Worm (Caenorhabditis elegans) whole organism, L3 larva: ENCODE data around the gene nep-12.

Experiments used
- R02D3.7 ChIP-seq: fragments of 150-350 bp; optimal IDR thresholded peaks from 2 replicates; lab custom pipeline; 2014; ENCODE audit warnings: missing biosample characterization, missing genetic modification characterization
- ZK546.5 ChIP-seq: sonication (generic microtip); optimal IDR thresholded peaks from 2 replicates; lab custom pipeline; 2017; ENCODE audit warnings: missing biosample characterization, missing genetic modification characterization
- aly-2 ChIP-seq: fragments of 150-350 bp; optimal IDR thresholded peaks from 2 replicates; lab custom pipeline; 2014; ENCODE audit warnings: missing biosample characterization, missing genetic modification characterization
- ama-1 ChIP-seq: fragments of 150-350 bp; optimal IDR thresholded peaks from 2 replicates; lab custom pipeline; 2018
- ceh-16 ChIP-seq: sonication (generic microtip); optimal IDR thresholded peaks from 2 replicates; lab custom pipeline; 2017; ENCODE audit warnings: missing biosample characterization, missing genetic modification characterization
- ceh-28 ChIP-seq: fragments of 150-350 bp; optimal IDR thresholded peaks from 2 replicates; lab custom pipeline; 2014; ENCODE audit warnings: missing biosample characterization, missing genetic modification reagents, missing genetic modification characterization
- daf-12 ChIP-seq: fragments of 150-350 bp; optimal IDR thresholded peaks from 2 replicates; lab custom pipeline; 2014; ENCODE audit warnings: missing biosample characterization, missing genetic modification reagents, missing genetic modification characterization
- egl-27 ChIP-seq: sonication (generic microtip); optimal IDR thresholded peaks from 4 replicates; lab custom pipeline; 2017; ENCODE audit warnings: missing biosample characterization, missing genetic modification reagents, missing genetic modification characterization
- egl-5 ChIP-seq: fragments of 150-350 bp; optimal IDR thresholded peaks from 2 replicates; lab custom pipeline; 2017; ENCODE audit warnings: missing biosample characterization, missing genetic modification reagents, missing genetic modification characterization, inconsistent platforms
- elt-2 ChIP-seq: sonication (generic microtip); optimal IDR thresholded peaks from 2 replicates; lab custom pipeline; 2016; ENCODE audit warnings: missing genetic modification reagents, mild to moderate bottlenecking, missing genetic modification characterization, missing compliant biosample characterization
- elt-3 ChIP-seq, 3 experiments: fragments of 150-350 bp in 1 of 3; sonication (generic microtip) in 2 of 3; optimal IDR thresholded peaks; 2 replicates in 2 of 3; 4 replicates in 1 of 3; lab custom pipeline; 2014 to 2017; ENCODE audit warnings: missing biosample characterization in 3 of 3, missing genetic modification characterization in 3 of 3
- eor-1 ChIP-seq, 2 experiments: fragments of 150-350 bp; optimal IDR thresholded peaks; 2 replicates each; lab custom pipeline; 2014 to 2018; ENCODE audit warnings: missing biosample characterization in 2 of 2, missing genetic modification characterization in 2 of 2
- fkh-10 ChIP-seq: sonication (generic microtip); optimal IDR thresholded peaks from 2 replicates; lab custom pipeline; 2017; ENCODE audit warnings: missing biosample characterization, missing genetic modification reagents, missing genetic modification characterization
- fkh-2 ChIP-seq: fragments of 150-350 bp; optimal IDR thresholded peaks from 2 replicates; lab custom pipeline; 2014; ENCODE audit warnings: missing biosample characterization, missing genetic modification reagents, missing genetic modification characterization
- fos-1 ChIP-seq: fragments of 150-350 bp; optimal IDR thresholded peaks from 2 replicates; lab custom pipeline; 2014; ENCODE audit warnings: missing biosample characterization, missing genetic modification characterization
- hmg-11 ChIP-seq: sonication (generic microtip); optimal IDR thresholded peaks from 2 replicates; lab custom pipeline; 2016; ENCODE audit warnings: missing genetic modification characterization, missing compliant biosample characterization
- jun-1 ChIP-seq: fragments of 150-350 bp; optimal IDR thresholded peaks from 2 replicates; lab custom pipeline; 2014; ENCODE audit warnings: missing biosample characterization, missing genetic modification reagents, missing genetic modification characterization
- lin-15B ChIP-seq: fragments of 150-350 bp; optimal IDR thresholded peaks from 2 replicates; lab custom pipeline; 2014; ENCODE audit warnings: missing biosample characterization, missing genetic modification characterization
- lin-39 ChIP-seq: fragments of 150-350 bp; optimal IDR thresholded peaks from 2 replicates; lab custom pipeline; 2018; ENCODE audit warnings: missing biosample characterization, missing genetic modification reagents, missing genetic modification characterization
- lsy-12 ChIP-seq: sonication (generic microtip); optimal IDR thresholded peaks from 2 replicates; lab custom pipeline; 2016; ENCODE audit warnings: mild to moderate bottlenecking, missing genetic modification characterization, missing compliant biosample characterization
- mdl-1 ChIP-seq: fragments of 150-350 bp; optimal IDR thresholded peaks from 2 replicates; lab custom pipeline; 2014; ENCODE audit warnings: missing biosample characterization, missing genetic modification characterization
- nfya-1 ChIP-seq: sonication (generic microtip); optimal IDR thresholded peaks from 2 replicates; lab custom pipeline; 2017; ENCODE audit warnings: missing genetic modification characterization, mild to moderate bottlenecking, missing compliant biosample characterization, antibody characterized with exemption, moderate library complexity; ENCODE audit not compliant: insufficient read depth
- nhr-12 ChIP-seq: fragments of 150-350 bp; optimal IDR thresholded peaks from 2 replicates; lab custom pipeline; 2014; ENCODE audit warnings: missing biosample characterization, missing genetic modification characterization
- nhr-23 ChIP-seq: fragments of 150-350 bp; optimal IDR thresholded peaks from 2 replicates; lab custom pipeline; 2014; ENCODE audit warnings: missing biosample characterization, missing genetic modification reagents, missing genetic modification characterization
- nhr-25 ChIP-seq: sonication (generic microtip); optimal IDR thresholded peaks from 2 replicates; lab custom pipeline; 2017; ENCODE audit warnings: missing biosample characterization, missing genetic modification characterization
- nhr-28 ChIP-seq: fragments of 150-350 bp; optimal IDR thresholded peaks from 2 replicates; lab custom pipeline; 2014; ENCODE audit warnings: missing biosample characterization, missing genetic modification characterization
- nhr-43 ChIP-seq: sonication (generic microtip); optimal IDR thresholded peaks from 2 replicates; lab custom pipeline; 2016; ENCODE audit warnings: mild to moderate bottlenecking, missing genetic modification characterization, missing compliant biosample characterization; ENCODE audit not compliant: poor library complexity, severe bottlenecking
- nhr-77 ChIP-seq: fragments of 150-350 bp; optimal IDR thresholded peaks from 2 replicates; lab custom pipeline; 2014; ENCODE audit warnings: missing biosample characterization, missing genetic modification characterization
- pha-4 ChIP-seq: fragments of 150-350 bp; optimal IDR thresholded peaks from 2 replicates; lab custom pipeline; 2014; ENCODE audit warnings: missing biosample characterization, missing genetic modification reagents, missing genetic modification characterization
- snpc-4 ChIP-seq: fragments of 150-350 bp; optimal IDR thresholded peaks from 2 replicates; lab custom pipeline; 2014; ENCODE audit warnings: missing biosample characterization, missing genetic modification characterization
- tbx-2 ChIP-seq: sonication (generic microtip); optimal IDR thresholded peaks from 2 replicates; lab custom pipeline; 2016; ENCODE audit warnings: mild to moderate bottlenecking, missing genetic modification characterization, missing compliant biosample characterization
- unc-62 ChIP-seq: fragments of 150-350 bp; sonication (generic microtip); optimal IDR thresholded peaks from 4 replicates; lab custom pipeline; 2014; ENCODE audit warnings: missing biosample characterization, missing genetic modification reagents, missing genetic modification characterization
- zag-1 ChIP-seq: fragments of 150-350 bp; optimal IDR thresholded peaks from 2 replicates; lab custom pipeline; 2014; ENCODE audit warnings: missing biosample characterization, missing genetic modification characterization
- ztf-11 ChIP-seq: fragments of 150-350 bp; optimal IDR thresholded peaks from 2 replicates; lab custom pipeline; 2014; ENCODE audit warnings: missing biosample characterization, missing genetic modification characterization

nep-12 gene

DNA sequence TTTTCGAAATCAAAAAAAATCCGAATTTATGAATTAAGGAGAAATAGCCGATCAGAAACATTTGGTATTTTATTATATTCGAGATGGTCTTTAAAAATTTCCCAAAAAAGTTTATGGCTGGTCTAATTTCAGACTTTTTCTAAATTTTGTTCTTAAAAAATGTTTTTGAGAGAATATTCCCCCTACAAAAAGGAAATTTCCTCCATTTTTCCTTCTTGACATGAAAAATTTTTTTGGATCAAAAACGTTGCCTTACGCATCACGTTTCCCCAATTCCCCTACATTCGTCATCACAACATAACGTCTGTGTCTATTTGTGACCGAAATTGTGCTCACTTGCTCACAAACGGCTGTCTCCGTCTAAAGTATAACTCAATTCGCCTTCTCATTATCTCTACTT, 9.0 kb upstream of the nep-12 start:
- no peak for TF ChIP-seq elt-2
- no peak for TF ChIP-seq egl-5
- TF ChIP-seq ama-1 (lab: Kevin White, UChicago) = no peak
- no peak for TF ChIP-seq egl-27 (tag; lab: Kevin White, UChicago)
- TF ChIP-seq snpc-4 (tag; lab: Kevin White, UChicago) = no peak
- TF ChIP-seq ceh-16 (tag; lab: Kevin White, UChicago) = no peak
- TF ChIP-seq elt-3 (tag; optimal IDR thresholded peaks at IDR 0.05; lab: Kevin White, UChicago) = no peak
- no peak for TF ChIP-seq jun-1 (tag; lab: Kevin White, UChicago)
- TF ChIP-seq lsy-12 (tag; lab: Kevin White, UChicago) = no peak

DNA sequence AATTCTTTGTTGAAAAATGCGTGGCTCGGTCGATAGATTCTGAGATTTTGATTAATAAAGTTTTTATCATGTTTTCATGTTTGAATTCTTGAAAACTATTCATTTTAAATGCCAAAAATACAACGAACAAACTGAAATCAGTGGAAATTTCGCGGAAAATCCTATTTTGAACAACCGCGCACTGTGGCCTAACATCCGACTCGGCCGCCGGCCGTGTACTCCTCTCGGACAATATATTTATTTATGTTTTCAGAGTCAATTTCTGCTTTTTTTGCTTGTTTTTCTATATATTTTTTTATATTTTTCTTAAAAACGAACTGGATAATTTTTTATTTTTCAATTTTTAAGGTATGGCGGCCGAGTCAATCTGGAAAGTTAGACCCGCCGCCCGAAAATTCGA, 6.9 kb upstream of the nep-12 start, which contains the start of gene F26G1.1:
F26G1.1 (plus strand) TSS at position 347 of the 400 bp plus-strand sequence.
- peak; percentile 59 for TF ChIP-seq lsy-12 (tag; lab: Kevin White, UChicago)
- peak; percentile 36 for TF ChIP-seq lin-15B (tag; lab: Kevin White, UChicago)
- TF ChIP-seq hmg-11 (tag; lab: Kevin White, UChicago) = peak; percentile 17
- TF ChIP-seq nhr-23 (tag; lab: Kevin White, UChicago) = peak; percentile 45
- peak; percentile 61 for TF ChIP-seq nfya-1 (tag; lab: Kevin White, UChicago)
- no peak for TF ChIP-seq zag-1 (tag; lab: Kevin White, UChicago)
- TF ChIP-seq pha-4 (tag; lab: Kevin White, UChicago) = peak; percentile 51
- TF ChIP-seq ceh-28 (tag; lab: Kevin White, UChicago) = no peak
- TF ChIP-seq elt-2 = peak; percentile 45
- peak; percentile 87 for TF ChIP-seq nhr-43 (tag; lab: Kevin White, UChicago)

DNA sequence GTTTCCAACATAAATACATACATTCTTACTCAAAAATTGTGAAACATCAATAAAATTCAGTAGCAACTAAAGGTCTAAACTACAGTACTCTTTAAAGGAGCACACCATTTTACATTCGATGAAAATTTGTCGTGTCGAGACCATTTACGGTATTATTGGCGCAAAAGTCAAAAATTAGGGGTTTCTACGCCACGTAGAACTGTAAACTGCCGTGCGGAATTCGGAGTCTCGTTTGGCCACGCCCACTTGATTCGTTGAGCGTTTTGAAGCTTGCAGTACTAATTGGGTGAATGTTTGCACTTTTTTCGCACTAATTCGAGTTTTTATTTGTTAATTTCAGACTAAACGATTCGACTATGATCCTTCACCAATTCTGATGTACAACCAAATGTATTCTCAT, 6.4 kb upstream of the nep-12 start:
- TF ChIP-seq egl-5 (no peak), fkh-2 (tag; lab: Kevin White, UChicago) (no peak), R02D3.7 (tag; lab: Kevin White, UChicago) (no peak), nhr-25 (no peak), nhr-77 (no peak), nhr-12 (tag; lab: Kevin White, UChicago) (no peak), egl-27 (tag; lab: Kevin White, UChicago) (no peak)

DNA sequence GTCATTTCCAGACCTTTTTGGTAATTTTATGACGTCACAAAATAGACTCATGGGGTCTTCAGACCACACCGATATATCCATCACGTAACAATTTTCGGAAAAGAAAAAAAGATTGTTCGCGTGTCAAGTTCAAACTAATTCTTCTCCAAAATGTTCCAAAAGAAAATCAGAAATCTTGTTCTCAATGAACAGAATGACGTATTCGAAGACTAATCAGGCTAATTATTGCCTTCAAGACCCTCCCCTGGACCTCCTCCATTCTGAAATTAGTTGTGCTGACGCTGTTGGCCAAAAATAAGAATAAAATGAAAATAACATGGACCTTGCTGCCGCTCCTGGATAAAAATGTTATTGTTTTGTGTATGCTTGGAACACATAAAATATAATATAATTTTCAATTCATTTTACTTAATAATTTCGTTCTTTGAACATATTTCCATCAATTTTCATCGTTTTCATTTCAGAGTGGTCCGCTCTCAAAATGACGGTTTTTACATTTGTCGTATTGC, 5.6 kb upstream of the nep-12 start, which contains the start of gene F26G1.15:
F26G1.15 (plus strand) TSS at position 459 of the 509 bp plus-strand sequence.
- no peak for TF ChIP-seq aly-2 (tag; lab: Kevin White, UChicago)
- TF ChIP-seq lsy-12 (tag; lab: Kevin White, UChicago) = no peak
- TF ChIP-seq ceh-28 (tag; lab: Kevin White, UChicago) = no peak
- TF ChIP-seq jun-1 (tag; lab: Kevin White, UChicago) = no peak
- no peak for TF ChIP-seq snpc-4 (tag; lab: Kevin White, UChicago)
- TF ChIP-seq nhr-43 (tag; lab: Kevin White, UChicago) = no peak
- TF ChIP-seq elt-3 (tag; optimal IDR thresholded peaks at IDR 0.05; lab: Kevin White, UChicago) = no peak
- TF ChIP-seq fos-1 = no peak
- no peak for TF ChIP-seq egl-27 (tag; lab: Kevin White, UChicago)
- no peak for TF ChIP-seq nhr-28 (tag; lab: Kevin White, UChicago)

- TF ChIP-seq snpc-4 (tag; lab: Kevin White, UChicago) (no peak), ceh-28 (tag; lab: Kevin White, UChicago) (no peak), tbx-2 (tag; lab: Kevin White, UChicago) (no peak), egl-5 (no peak), fkh-10 (GFP tag; lab: Kevin White, UChicago) (no peak), lin-39 (tag; lab: Kevin White, UChicago) (no peak), jun-1 (tag; lab: Kevin White, UChicago) (no peak), elt-2 (no peak), ZK546.5 (tag; lab: Kevin White, UChicago) (no peak), ztf-11 (tag; lab: Kevin White, UChicago) (no peak), elt-3 (tag; optimal IDR thresholded peaks at IDR 0.05; lab: Kevin White, UChicago) (no peak), ama-1 (lab: Kevin White, UChicago) (no peak), eor-1 (tag; optimal IDR thresholded peaks at IDR 0.05; lab: Kevin White, UChicago) (no peak), unc-62 (no peak), nfya-1 (tag; lab: Kevin White, UChicago) (no peak), nhr-77 (no peak), daf-12 (no peak), mdl-1 (tag; lab: Kevin White, UChicago) (no peak), fkh-2 (tag; lab: Kevin White, UChicago) (no peak)
These were observed 1.8 kb upstream of the nep-12 start, which contains the start of gene msp-3 for ce11 chrII:4786181-4786580. Gene msp-3 (minus strand): TSS chrII:4786281.
